Worm (Caenorhabditis elegans) whole organism, late embryonic: Measurements from ENCODE around the gene clec-210.

ENCODE experiments used
- C08G9.2 ChIP-seq: sonication (generic microtip); optimal IDR thresholded peaks from 2 replicates; lab custom pipeline; 2016; ENCODE audit warnings: mild to moderate bottlenecking, missing genetic modification characterization, moderate library complexity, missing compliant biosample characterization
- C38D4.7 ChIP-seq: fragments of 200-800 bp; sonication (Bioruptor generic); optimal IDR thresholded peaks from 2 replicates; lab custom pipeline; 2018; ENCODE audit warnings: mild to moderate bottlenecking, missing genetic modification characterization, moderate library complexity, missing compliant biosample characterization
- K09A11.1 ChIP-seq: sonication (generic microtip); optimal IDR thresholded peaks from 2 replicates; lab custom pipeline; 2017; ENCODE audit warnings: antibody characterized with exemption, mild to moderate bottlenecking, missing genetic modification characterization, missing compliant biosample characterization; ENCODE audit not compliant: insufficient read depth
- T23F11.4 ChIP-seq: fragments of 200-800 bp; sonication (Bioruptor generic); optimal IDR thresholded peaks from 2 replicates; lab custom pipeline; 2018; ENCODE audit warnings: mild to moderate bottlenecking, missing genetic modification characterization, missing compliant biosample characterization
- ahr-1 ChIP-seq: sonication (generic microtip); optimal IDR thresholded peaks from 2 replicates; lab custom pipeline; 2016; ENCODE audit warnings: missing genetic modification characterization, missing compliant biosample characterization
- ama-1 ChIP-seq: fragments of 150-350 bp; optimal IDR thresholded peaks from 2 replicates; lab custom pipeline; 2014
- ceh-2 ChIP-seq: sonication (generic microtip); optimal IDR thresholded peaks from 2 replicates; lab custom pipeline; 2016; ENCODE audit warnings: missing genotype, missing genetic modification characterization, missing compliant biosample characterization
- ceh-22 ChIP-seq: sonication (generic microtip); optimal IDR thresholded peaks from 2 replicates; lab custom pipeline; 2017; ENCODE audit warnings: missing biosample characterization, missing genetic modification characterization
- ceh-34 ChIP-seq: sonication (generic microtip); optimal IDR thresholded peaks from 2 replicates; lab custom pipeline; 2016; ENCODE audit warnings: mild to moderate bottlenecking, missing genetic modification characterization, missing compliant biosample characterization
- ceh-6 ChIP-seq: fragments of 200-800 bp; sonication (Bioruptor generic); optimal IDR thresholded peaks from 2 replicates; lab custom pipeline; 2018; ENCODE audit warnings: mild to moderate bottlenecking, missing genetic modification characterization, missing compliant biosample characterization
- dve-1 ChIP-seq: sonication (generic microtip); optimal IDR thresholded peaks from 2 replicates; lab custom pipeline; 2017; ENCODE audit warnings: antibody characterized with exemption, mild to moderate bottlenecking, missing genetic modification characterization, missing compliant biosample characterization
- elt-2 ChIP-seq: sonication (generic microtip); optimal IDR thresholded peaks from 2 replicates; lab custom pipeline; 2016; ENCODE audit warnings: missing genetic modification reagents, missing genetic modification characterization, missing compliant biosample characterization
- elt-4 ChIP-seq: sonication (generic microtip); optimal IDR thresholded peaks from 2 replicates; lab custom pipeline; 2016; ENCODE audit warnings: missing genetic modification characterization, missing compliant biosample characterization
- ets-4 ChIP-seq: sonication (generic microtip); optimal IDR thresholded peaks from 2 replicates; lab custom pipeline; 2016; ENCODE audit warnings: missing genetic modification characterization, missing compliant biosample characterization
- eyg-1 ChIP-seq: sonication (generic microtip); optimal IDR thresholded peaks from 2 replicates; lab custom pipeline; 2016; ENCODE audit warnings: missing genotype, missing genetic modification characterization, missing compliant biosample characterization
- fax-1 ChIP-seq: sonication (generic microtip); optimal IDR thresholded peaks from 2 replicates; lab custom pipeline; 2016; ENCODE audit warnings: missing genotype, missing genetic modification characterization, missing compliant biosample characterization
- hlh-13 ChIP-seq: fragments of 200-800 bp; sonication (Bioruptor generic); optimal IDR thresholded peaks from 2 replicates; lab custom pipeline; 2018; ENCODE audit warnings: mild to moderate bottlenecking, missing genetic modification characterization, missing compliant biosample characterization
- hlh-15 ChIP-seq: sonication (generic microtip); optimal IDR thresholded peaks from 2 replicates; lab custom pipeline; 2016; ENCODE audit warnings: missing genetic modification characterization, missing compliant biosample characterization
- hlh-6 ChIP-seq: sonication (generic microtip); optimal IDR thresholded peaks from 2 replicates; lab custom pipeline; 2016; ENCODE audit warnings: missing genotype, missing genetic modification characterization, missing compliant biosample characterization
- hlh-8 ChIP-seq: sonication (generic microtip); optimal IDR thresholded peaks from 2 replicates; lab custom pipeline; 2016; ENCODE audit warnings: missing genotype, missing genetic modification characterization, missing compliant biosample characterization
- lim-6 ChIP-seq: sonication (generic microtip); optimal IDR thresholded peaks from 2 replicates; lab custom pipeline; 2016; ENCODE audit warnings: missing genetic modification characterization, missing compliant biosample characterization
- lin-11 ChIP-seq: fragments of 200-800 bp; sonication (Bioruptor generic); optimal IDR thresholded peaks from 2 replicates; lab custom pipeline; 2018; ENCODE audit warnings: mild to moderate bottlenecking, missing genetic modification characterization, missing compliant biosample characterization
- madf-2 ChIP-seq: sonication (generic microtip); optimal IDR thresholded peaks from 2 replicates; lab custom pipeline; 2017; ENCODE audit warnings: missing genetic modification characterization, missing compliant biosample characterization
- nhr-11 ChIP-seq: fragments of 150-350 bp; optimal IDR thresholded peaks from 2 replicates; lab custom pipeline; 2014; ENCODE audit warnings: missing biosample characterization, missing genetic modification characterization
- nhr-232 ChIP-seq: sonication (generic microtip); optimal IDR thresholded peaks from 2 replicates; lab custom pipeline; 2016; ENCODE audit warnings: missing genetic modification characterization, missing compliant biosample characterization
- odd-2 ChIP-seq: sonication (generic microtip); optimal IDR thresholded peaks from 2 replicates; lab custom pipeline; 2017; ENCODE audit warnings: antibody characterized with exemption, mild to moderate bottlenecking, missing genetic modification characterization, missing compliant biosample characterization
- pat-9 ChIP-seq: fragments of 200-800 bp; sonication (Bioruptor generic); optimal IDR thresholded peaks from 2 replicates; lab custom pipeline; 2018; ENCODE audit warnings: mild to moderate bottlenecking, missing genetic modification characterization, moderate library complexity, missing compliant biosample characterization
- pha-2 ChIP-seq: sonication (generic microtip); optimal IDR thresholded peaks from 2 replicates; lab custom pipeline; 2017; ENCODE audit warnings: mild to moderate bottlenecking, missing genetic modification characterization, missing compliant biosample characterization
- pros-1 ChIP-seq: fragments of 150-350 bp; optimal IDR thresholded peaks from 2 replicates; lab custom pipeline; 2014; ENCODE audit warnings: missing biosample characterization, missing genetic modification reagents, missing genetic modification characterization
- sdc-2 ChIP-seq: sonication (generic microtip); optimal IDR thresholded peaks from 2 replicates; lab custom pipeline; 2016; ENCODE audit warnings: missing genotype, missing genetic modification characterization, missing compliant biosample characterization
- tbx-7 ChIP-seq: sonication (generic microtip); optimal IDR thresholded peaks from 2 replicates; lab custom pipeline; 2016; ENCODE audit warnings: missing genotype, missing genetic modification characterization, missing compliant biosample characterization
- unc-55 ChIP-seq: sonication (generic microtip); optimal IDR thresholded peaks from 2 replicates; lab custom pipeline; 2017; ENCODE audit warnings: missing biosample characterization, missing genetic modification reagents, missing genetic modification characterization
- unc-86 ChIP-seq: sonication (generic microtip); optimal IDR thresholded peaks from 2 replicates; lab custom pipeline; 2016; ENCODE audit warnings: missing genetic modification characterization, missing compliant biosample characterization
- zip-5 ChIP-seq: sonication (generic microtip); optimal IDR thresholded peaks from 2 replicates; lab custom pipeline; 2016; ENCODE audit warnings: missing genetic modification characterization, missing compliant biosample characterization

clec-210 gene

DNA sequence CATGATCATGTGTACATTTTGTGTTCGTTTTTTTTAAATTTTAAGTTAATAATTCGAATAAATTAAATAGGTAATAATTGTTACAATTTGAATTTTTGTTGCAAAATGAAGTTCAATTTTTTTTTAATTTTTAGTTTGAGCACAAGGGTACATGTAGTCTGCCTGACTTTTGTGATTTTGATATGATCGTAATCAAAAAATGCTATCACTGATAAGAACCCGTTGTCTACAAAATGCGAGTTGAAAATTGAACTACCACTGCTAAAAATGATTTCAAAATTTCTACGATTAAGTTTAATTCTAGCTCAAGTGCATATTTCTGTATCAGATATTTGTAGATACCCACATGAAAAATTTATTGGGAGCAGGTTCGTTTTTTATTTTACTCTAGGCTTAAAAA, at the start of gene clec-210:
Gene clec-210, plus strand, starts transcription at position 211 of the 400 bp plus-strand sequence.
- TF ChIP-seq elt-2 (tag; lab: Kevin White, UChicago): peak; percentile 1
- no peak for TF ChIP-seq lin-11 (tag; lab: Kevin White, UChicago)

DNA sequence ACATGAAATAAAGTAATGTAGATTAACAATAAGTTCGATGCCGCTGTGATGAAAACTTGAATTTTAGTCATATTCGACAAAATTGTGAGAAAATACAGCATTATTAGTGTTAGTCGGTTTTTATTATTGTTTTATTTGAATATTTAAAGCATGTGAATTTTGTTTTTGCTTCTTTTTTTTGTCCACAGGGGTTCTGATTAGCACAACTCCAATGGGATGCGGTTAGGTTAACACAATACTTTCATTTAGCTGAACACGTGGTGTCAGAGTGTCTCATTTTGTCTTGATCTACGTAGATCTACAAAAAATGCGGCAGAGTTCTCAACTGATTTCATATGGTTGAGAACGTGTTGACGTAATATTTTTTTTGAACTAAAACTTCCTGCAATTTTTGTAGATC, 49.1 kb upstream of the clec-210 start, which contains the start of gene str-40:
Gene str-40, minus strand, starts transcription at position 101 of the 400 bp plus-strand sequence.
- no peak for TF ChIP-seq pros-1 (tag; lab: Kevin White, UChicago)
- no peak for TF ChIP-seq ahr-1 (tag; lab: Kevin White, UChicago)
- TF ChIP-seq C08G9.2 (tag; lab: Kevin White, UChicago): no peak
- TF ChIP-seq C38D4.7: no peak
- no peak for TF ChIP-seq unc-55
- TF ChIP-seq madf-2 (tag; lab: Kevin White, UChicago): no peak
- no peak for TF ChIP-seq unc-86 (tag; lab: Kevin White, UChicago)

DNA sequence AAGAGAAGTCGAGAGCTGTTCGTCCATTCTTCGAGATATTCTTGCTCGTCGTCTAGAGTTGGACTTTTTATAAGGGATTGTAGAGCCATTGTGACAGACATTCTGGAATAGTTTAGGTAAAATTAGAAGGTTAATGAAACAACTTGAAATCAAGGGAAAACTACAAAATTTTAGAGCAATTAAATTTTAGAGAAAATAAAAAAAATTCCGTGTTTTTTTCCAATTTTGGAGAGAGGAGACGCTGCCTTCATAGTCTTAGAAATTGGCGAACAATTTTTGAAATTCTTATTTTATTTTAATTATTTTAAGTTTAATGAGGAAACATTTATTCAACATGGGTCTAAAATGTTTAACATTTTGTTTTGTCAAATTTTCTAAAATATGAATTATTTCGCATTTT, 46.6 kb upstream of the clec-210 start, which contains the start of gene C50H11.13:
Gene C50H11.13, minus strand, starts transcription at position 101 of the 400 bp plus-strand sequence.
- TF ChIP-seq elt-2 (tag; lab: Kevin White, UChicago): no peak
- TF ChIP-seq odd-2 (tag; lab: Kevin White, UChicago): no peak
- no peak for TF ChIP-seq madf-2 (tag; lab: Kevin White, UChicago)
- TF ChIP-seq nhr-232 (tag; lab: Kevin White, UChicago): no peak
- no peak for TF ChIP-seq ceh-22 (tag; lab: Kevin White, UChicago)
- no peak for TF ChIP-seq ahr-1 (tag; lab: Kevin White, UChicago)
- TF ChIP-seq elt-4: no peak
- TF ChIP-seq hlh-8 (tag; lab: Kevin White, UChicago): no peak
- no peak for TF ChIP-seq hlh-15 (tag; lab: Kevin White, UChicago)

DNA sequence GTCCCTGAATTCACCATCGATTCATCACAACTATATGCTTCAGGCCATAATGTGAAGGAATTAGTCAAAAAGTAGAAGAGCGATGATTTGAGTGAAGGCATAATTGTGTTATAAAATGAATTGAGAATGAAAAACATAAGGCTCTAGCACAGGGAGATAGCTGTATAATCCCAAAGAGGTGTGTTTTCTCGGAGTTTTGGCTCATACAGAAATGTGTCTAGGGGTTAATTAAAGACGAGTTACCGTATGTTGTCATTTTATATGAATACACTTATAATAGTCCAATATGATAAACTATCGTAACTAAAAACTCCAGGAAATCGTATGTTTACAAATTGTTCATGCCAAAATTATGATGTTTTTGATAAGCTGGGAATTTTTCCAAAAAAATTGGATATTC, 37.4 kb upstream of the clec-210 start, which contains the start of gene srt-5:
Gene srt-5, minus strand, starts transcription at position 101 of the 400 bp plus-strand sequence.
- no peak for TF ChIP-seq hlh-13 (GFP tag; lab: Kevin White, UChicago)
- no peak for TF ChIP-seq pat-9
- no peak for TF ChIP-seq nhr-11 (tag; lab: Kevin White, UChicago)
- no peak for TF ChIP-seq ets-4 (tag; lab: Kevin White, UChicago)
- no peak for TF ChIP-seq eyg-1
- TF ChIP-seq, all 69 proteins: peak for 0

DNA sequence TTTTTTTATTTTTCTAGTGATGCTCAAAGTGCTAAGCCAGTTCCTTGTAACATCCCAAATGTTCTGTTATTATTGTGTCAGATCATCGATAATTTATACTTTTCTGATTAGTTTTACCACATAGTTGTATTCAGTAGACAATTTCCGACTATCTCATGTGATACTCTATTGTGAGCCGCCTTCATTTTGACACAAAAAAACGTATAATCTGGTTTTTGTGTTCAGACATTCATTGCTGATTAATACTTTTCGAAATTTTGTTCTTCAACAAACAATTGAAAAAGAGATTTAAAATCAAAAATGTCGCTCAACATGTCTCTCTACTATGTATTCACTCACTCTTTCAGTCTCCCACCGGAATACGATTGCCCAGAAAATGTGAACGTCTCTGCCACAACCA, 36.7 kb upstream of the clec-210 start, which contains the start of gene srt-7:
Gene srt-7, plus strand, starts transcription at position 301 of the 400 bp plus-strand sequence.
- TF ChIP-seq ceh-2 (tag; lab: Kevin White, UChicago) (no peak), eyg-1 (no peak), hlh-13 (GFP tag; lab: Kevin White, UChicago) (no peak), ama-1 (lab: Kevin White, UChicago) (no peak), ceh-34 (no peak), ets-4 (tag; lab: Kevin White, UChicago) (no peak), K09A11.1 (tag; lab: Kevin White, UChicago) (no peak), zip-5 (tag; lab: Kevin White, UChicago) (no peak), odd-2 (tag; lab: Kevin White, UChicago) (no peak), tbx-7 (tag; lab: Kevin White, UChicago) (no peak), pha-2 (tag; lab: Kevin White, UChicago) (no peak), fax-1 (tag; lab: Kevin White, UChicago) (no peak), sdc-2 (tag; lab: Kevin White, UChicago) (no peak), C38D4.7 (no peak), T23F11.4 (no peak), lim-6 (tag; lab: Kevin White, UChicago) (no peak), hlh-6 (no peak), C08G9.2 (tag; lab: Kevin White, UChicago) (no peak), ceh-6 (GFP tag; lab: Kevin White, UChicago) (no peak), dve-1 (tag; lab: Kevin White, UChicago) (no peak)
